Fruit fly (Drosophila melanogaster) whole organism, embryonic: Measurements from ENCODE around the gene CG4629.
A peak's percentile ranks its signal among the peaks of the same experiment; 100 is the strongest.

Experiments used
- Antp ChIP-seq: fragments of 200-800 bp; sonication (Bioruptor generic); optimal IDR thresholded peaks from 3 replicates; lab custom pipeline; 2016; ENCODE audit warnings: missing biosample characterization, missing genetic modification characterization
- Atf3 ChIP-seq: fragments of 200-800 bp; sonication (Bioruptor generic); optimal IDR thresholded peaks from 3 replicates; lab custom pipeline; 2016; ENCODE audit warnings: missing biosample characterization, missing genetic modification characterization
- CG10431 ChIP-seq: fragments of 200-800 bp; sonication (Bioruptor generic); optimal IDR thresholded peaks from 3 replicates; lab custom pipeline; 2018; ENCODE audit warnings: missing biosample characterization, mild to moderate bottlenecking, missing genetic modification characterization
- CG10462 ChIP-seq: fragments of 200-800 bp; sonication (Bioruptor generic); optimal IDR thresholded peaks from 2 replicates; lab custom pipeline; 2016; ENCODE audit warnings: missing biosample characterization, missing genetic modification characterization
- CG10959 ChIP-seq: fragments of 200-800 bp; sonication (Bioruptor generic); IDR thresholded peaks from 2 replicates; pipeline ENCODE4 v1.3.6; 2022; ENCODE audit warnings: missing biosample characterization, missing genetic modification characterization
- CG11398 ChIP-seq: fragments of 200-800 bp; sonication (Bioruptor generic); optimal IDR thresholded peaks from 2 replicates; lab custom pipeline; 2016; ENCODE audit warnings: missing biosample characterization, missing genetic modification characterization
- CG12155 ChIP-seq: fragments of 200-800 bp; sonication (Bioruptor generic); optimal IDR thresholded peaks from 3 replicates; lab custom pipeline; 2016; ENCODE audit warnings: missing biosample characterization, missing genetic modification characterization
- CG1233 ChIP-seq: fragments of 200-800 bp; sonication (Bioruptor generic); optimal IDR thresholded peaks from 4 replicates; lab custom pipeline; 2018; ENCODE audit warnings: missing biosample characterization, mild to moderate bottlenecking, missing genetic modification characterization
- CG18476 ChIP-seq: fragments of 200-800 bp; sonication (Bioruptor generic); optimal IDR thresholded peaks from 2 replicates; lab custom pipeline; 2016; ENCODE audit warnings: missing biosample characterization, mild to moderate bottlenecking, missing genetic modification characterization
- CG30431 ChIP-seq: fragments of 200-800 bp; sonication (Bioruptor generic); optimal IDR thresholded peaks from 2 replicates; lab custom pipeline; 2017; ENCODE audit warnings: missing biosample characterization, missing genetic modification characterization
- CG3065 ChIP-seq: fragments of 200-800 bp; sonication (Bioruptor generic); optimal IDR thresholded peaks from 2 replicates; lab custom pipeline; 2016; ENCODE audit warnings: missing biosample characterization, missing genetic modification characterization
- CG32767 ChIP-seq: fragments of 200-800 bp; sonication (Bioruptor generic); IDR thresholded peaks from 2 replicates; pipeline ENCODE4 v1.3.6; 2022; ENCODE audit warnings: missing biosample characterization, missing genetic modification characterization
- CG3847 ChIP-seq: fragments of 200-800 bp; sonication (Bioruptor generic); IDR thresholded peaks from 2 replicates; pipeline ENCODE4 v1.3.6; 2022; ENCODE audit warnings: missing biosample characterization, missing genetic modification characterization
- CG3995 ChIP-seq: fragments of 200-800 bp; sonication (Bioruptor generic); optimal IDR thresholded peaks from 3 replicates; lab custom pipeline; 2016; ENCODE audit warnings: missing biosample characterization, missing genetic modification characterization
- CG4282 ChIP-seq: fragments of 200-800 bp; sonication (Bioruptor generic); optimal IDR thresholded peaks from 2 replicates; lab custom pipeline; 2016; ENCODE audit warnings: missing biosample characterization, missing genetic modification characterization
- CG4820 ChIP-seq: fragments of 200-800 bp; sonication (Bioruptor generic); optimal IDR thresholded peaks from 3 replicates; lab custom pipeline; 2016; ENCODE audit warnings: missing biosample characterization, missing genetic modification characterization
- CG5245 ChIP-seq: fragments of 200-800 bp; sonication (Bioruptor generic); optimal IDR thresholded peaks from 3 replicates; lab custom pipeline; 2016; ENCODE audit warnings: missing biosample characterization, missing genetic modification characterization
- CG7963 ChIP-seq: fragments of 200-800 bp; sonication (Bioruptor generic); IDR thresholded peaks from 3 replicates; pipeline ENCODE4 v1.3.6; 2022; ENCODE audit warnings: missing biosample characterization, missing genetic modification characterization; ENCODE audit not compliant: partially characterized antibody
- CG8478 ChIP-seq: fragments of >200 bp; optimal IDR thresholded peaks from 2 replicates; lab custom pipeline; 2018
- Camta ChIP-seq: fragments of 200-800 bp; sonication (Bioruptor generic); optimal IDR thresholded peaks from 2 replicates; lab custom pipeline; 2016; ENCODE audit warnings: missing biosample characterization, missing genetic modification characterization
- Chrac-16 ChIP-seq: fragments of 200-800 bp; sonication (Bioruptor generic); optimal IDR thresholded peaks from 3 replicates; lab custom pipeline; 2016; ENCODE audit warnings: missing biosample characterization, missing genetic modification characterization
- CoRest ChIP-seq: fragments of 200-800 bp; sonication (Bioruptor generic); optimal IDR thresholded peaks from 3 replicates; lab custom pipeline; 2018; ENCODE audit warnings: missing biosample characterization, mild to moderate bottlenecking, missing genetic modification characterization, moderate library complexity
- Hsf ChIP-seq: fragments of 200-800 bp; sonication (Bioruptor generic); optimal IDR thresholded peaks from 3 replicates; lab custom pipeline; 2016; ENCODE audit warnings: missing biosample characterization, missing genetic modification characterization
- Lhr ChIP-seq: fragments of 200-800 bp; sonication (Bioruptor generic); optimal IDR thresholded peaks from 3 replicates; lab custom pipeline; 2017; ENCODE audit warnings: mild to moderate bottlenecking, missing biosample characterization, missing genetic modification reagents, missing genetic modification characterization
- Myb ChIP-seq: fragments of 200-800 bp; sonication (Bioruptor generic); optimal IDR thresholded peaks from 2 replicates; lab custom pipeline; 2016; ENCODE audit warnings: missing biosample characterization, missing genetic modification characterization
- NC2β ChIP-seq: fragments of 200-800 bp; sonication (Bioruptor generic); optimal IDR thresholded peaks from 2 replicates; lab custom pipeline; 2016; ENCODE audit warnings: missing biosample characterization, missing genetic modification characterization
- Rx ChIP-seq: fragments of 200-800 bp; sonication (Bioruptor generic); IDR thresholded peaks from 2 replicates; pipeline ENCODE4 v1.3.6; 2022; ENCODE audit warnings: missing biosample characterization, missing genetic modification characterization
- Sox102F ChIP-seq: fragments of 200-800 bp; sonication (Bioruptor generic); optimal IDR thresholded peaks from 2 replicates; lab custom pipeline; 2018; ENCODE audit warnings: missing biosample characterization, mild to moderate bottlenecking, missing genetic modification characterization, moderate library complexity
- crc ChIP-seq: fragments of 200-800 bp; sonication (Bioruptor generic); optimal IDR thresholded peaks from 2 replicates; lab custom pipeline; 2016; ENCODE audit warnings: missing biosample characterization, missing genetic modification characterization
- da ChIP-seq: fragments of 200-800 bp; sonication (Bioruptor generic); optimal IDR thresholded peaks from 2 replicates; lab custom pipeline; 2016; ENCODE audit warnings: missing biosample characterization, missing genetic modification characterization
- dpn ChIP-seq, 2 experiments: fragments of 200-800 bp; sonication (Bioruptor generic); optimal IDR thresholded peaks; 3 replicates each; lab custom pipeline; 2016; ENCODE audit warnings: missing biosample characterization in 2 of 2, missing genetic modification characterization in 2 of 2
- fd102C ChIP-seq: fragments of 200-800 bp; sonication (Bioruptor generic); optimal IDR thresholded peaks from 2 replicates; lab custom pipeline; 2018; ENCODE audit warnings: missing biosample characterization, mild to moderate bottlenecking, missing genetic modification characterization, moderate library complexity
- fd96Cb ChIP-seq: fragments of 200-800 bp; sonication (Bioruptor generic); optimal IDR thresholded peaks from 2 replicates; lab custom pipeline; 2018; ENCODE audit warnings: missing biosample characterization, mild to moderate bottlenecking, missing genetic modification characterization, moderate library complexity
- ftz-f1 ChIP-seq: fragments of 200-800 bp; sonication (Bioruptor generic); optimal IDR thresholded peaks from 2 replicates; lab custom pipeline; 2016; ENCODE audit warnings: missing biosample characterization, missing genetic modification characterization
- gcm2 ChIP-seq: fragments of 200-800 bp; sonication (Bioruptor generic); optimal IDR thresholded peaks from 2 replicates; lab custom pipeline; 2016; ENCODE audit warnings: missing biosample characterization, missing genetic modification characterization
- gfzf ChIP-seq: fragments of 200-800 bp; sonication (Bioruptor generic); optimal IDR thresholded peaks from 2 replicates; lab custom pipeline; 2016; ENCODE audit warnings: missing biosample characterization, mild to moderate bottlenecking, missing genetic modification characterization, moderate library complexity
- grn ChIP-seq: fragments of 200-800 bp; sonication (Bioruptor generic); optimal IDR thresholded peaks from 3 replicates; lab custom pipeline; 2017; ENCODE audit warnings: missing biosample characterization, missing genetic modification characterization
- gro ChIP-seq: fragments of 200-800 bp; sonication (Bioruptor generic); optimal IDR thresholded peaks from 2 replicates; lab custom pipeline; 2016; ENCODE audit warnings: missing biosample characterization, missing genetic modification characterization
- h ChIP-seq: fragments of >200 bp; optimal IDR thresholded peaks from 2 replicates; lab custom pipeline; 2017
- hbn ChIP-seq: fragments of 200-800 bp; sonication (Bioruptor generic); IDR thresholded peaks from 2 replicates; pipeline ENCODE4 v1.3.6; 2022; ENCODE audit warnings: missing biosample characterization, missing genetic modification characterization; ENCODE audit not compliant: partially characterized antibody
- jing ChIP-seq: fragments of 200-800 bp; sonication (Bioruptor generic); optimal IDR thresholded peaks from 2 replicates; lab custom pipeline; 2018; ENCODE audit warnings: missing biosample characterization, mild to moderate bottlenecking, missing genetic modification characterization
- rib ChIP-seq: fragments of 200-800 bp; sonication (Bioruptor generic); IDR thresholded peaks from 2 replicates; pipeline ENCODE4 v1.3.6; 2022; ENCODE audit warnings: missing biosample characterization, missing genetic modification characterization
- ro ChIP-seq: fragments of 200-800 bp; sonication (Bioruptor generic); IDR thresholded peaks from 2 replicates; pipeline ENCODE4 v1.3.6; 2022; ENCODE audit warnings: missing biosample characterization, missing genetic modification characterization
- sd ChIP-seq: fragments of 200-800 bp; sonication (Bioruptor generic); optimal IDR thresholded peaks from 3 replicates; lab custom pipeline; 2018; ENCODE audit warnings: missing biosample characterization, mild to moderate bottlenecking, missing genetic modification characterization, moderate library complexity
- sens-2 ChIP-seq: fragments of 200-800 bp; sonication (Bioruptor generic); IDR thresholded peaks from 2 replicates; pipeline ENCODE4 v1.3.6; 2022; ENCODE audit warnings: missing biosample characterization, missing genetic modification characterization
- slp2 ChIP-seq: fragments of 200-800 bp; sonication (Bioruptor generic); optimal IDR thresholded peaks from 2 replicates; lab custom pipeline; 2016; ENCODE audit warnings: missing biosample characterization, missing genetic modification characterization
- sob ChIP-seq: fragments of 200-800 bp; sonication (Bioruptor generic); IDR thresholded peaks from 2 replicates; pipeline ENCODE4 v1.3.6; 2022; ENCODE audit warnings: missing biosample characterization, missing genetic modification characterization
- sqz ChIP-seq: fragments of 200-800 bp; sonication (Bioruptor generic); optimal IDR thresholded peaks from 3 replicates; lab custom pipeline; 2018; ENCODE audit warnings: missing biosample characterization, mild to moderate bottlenecking, missing genetic modification characterization
- tup ChIP-seq: fragments of 200-800 bp; sonication (Bioruptor generic); optimal IDR thresholded peaks from 2 replicates; lab custom pipeline; 2016; ENCODE audit warnings: missing biosample characterization, mild to moderate bottlenecking, missing genetic modification characterization, moderate library complexity
- vfl ChIP-seq: fragments of 200-800 bp; sonication (Bioruptor generic); optimal IDR thresholded peaks from 2 replicates; lab custom pipeline; 2016; ENCODE audit warnings: missing biosample characterization, missing genetic modification characterization
- vnd ChIP-seq: fragments of 200-800 bp; sonication (Bioruptor generic); IDR thresholded peaks from 3 replicates; pipeline ENCODE4 v1.3.6; 2022; ENCODE audit warnings: missing biosample characterization, missing genetic modification characterization; ENCODE audit not compliant: partially characterized antibody
- wek ChIP-seq: fragments of 200-800 bp; sonication (Bioruptor generic); optimal IDR thresholded peaks from 3 replicates; lab custom pipeline; 2018; ENCODE audit warnings: missing biosample characterization, mild to moderate bottlenecking, missing genetic modification characterization, moderate library complexity
- yki ChIP-seq: fragments of >200 bp; optimal IDR thresholded peaks from 3 replicates; lab custom pipeline; 2018

The CG4629 gene

DNA sequence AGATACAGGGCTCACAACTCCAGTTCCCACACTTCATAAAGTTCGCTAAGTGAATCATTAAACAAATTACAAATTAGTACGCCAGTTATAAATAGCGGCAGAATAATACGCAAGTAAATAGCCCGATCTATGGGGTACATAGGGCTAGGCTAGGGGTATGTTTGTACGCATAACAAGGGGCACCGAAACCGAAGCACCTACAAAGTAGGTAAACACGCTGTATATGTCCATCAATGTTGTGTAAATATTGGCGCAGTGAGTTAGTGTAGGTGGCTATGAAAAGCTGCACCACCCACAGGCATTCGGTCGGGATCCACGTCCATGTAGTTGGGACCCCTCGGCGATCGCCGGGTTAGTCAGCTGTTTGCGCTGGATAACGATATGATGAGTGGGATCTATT, 30.1 kb downstream of the CG4629 start (continued):
- TF ChIP-seq Hsf (GFP tag; lab: Kevin White, UChicago) (peak; percentile 81), sens-2 (GFP tag; lab: Robert Waterston, UW) (peak; percentile 87), dpn (GFP tag; optimal IDR thresholded peaks at IDR 0.05; lab: Kevin White, UChicago) (peak; percentile 81 to 93), hbn (GFP tag; lab: Robert Waterston, UW) (no peak), h (no peak), Chrac-16 (GFP tag; lab: Kevin White, UChicago) (peak; percentile 30), CG1233 (GFP tag; lab: Kevin White, UChicago) (peak; percentile 97), sqz (peak; percentile 91), ro (peak; percentile 59), CG3847 (peak; percentile 75), fd102C (peak; percentile 85), crc (peak; percentile 91), Camta (GFP tag; lab: Kevin White, UChicago) (peak; percentile 96), Antp (GFP tag; lab: Kevin White, UChicago) (peak; percentile 90), da (GFP tag; lab: Kevin White, UChicago) (peak; percentile 89), CG10959 (peak; percentile 81), vnd (GFP tag; lab: Robert Waterston, UW) (no peak), CG5245 (GFP tag; lab: Kevin White, UChicago) (peak; percentile 88), CG18476 (GFP tag; lab: Kevin White, UChicago) (peak; percentile 87), CG3995 (GFP tag; lab: Kevin White, UChicago) (peak; percentile 58), gfzf (GFP tag; lab: Kevin White, UChicago) (peak; percentile 22), Atf3 (peak; percentile 90), CG10431 (GFP tag; lab: Kevin White, UChicago) (peak; percentile 96), Lhr (GFP tag; lab: Kevin White, UChicago) (peak; percentile 96), Myb (peak; percentile 70), NC2β (GFP tag; lab: Kevin White, UChicago) (peak; percentile 95), CG12155 (peak; percentile 80), yki (no peak), rib (peak; percentile 91), CG3065 (GFP tag; lab: Kevin White, UChicago) (peak; percentile 93), jing (GFP tag; lab: Kevin White, UChicago) (peak; percentile 79), CG10462 (peak; percentile 90), vfl (GFP tag; lab: Kevin White, UChicago) (peak; percentile 62), CG8478 (lab: Kevin White, UChicago) (no peak), CG30431 (GFP tag; lab: Kevin White, UChicago) (peak; percentile 82), gcm2 (GFP tag; lab: Kevin White, UChicago) (peak; percentile 91), sd (tag; lab: Kevin White, UChicago) (peak; percentile 72), grn (peak; percentile 90), CG4282 (GFP tag; lab: Kevin White, UChicago) (peak; percentile 89), sob (GFP tag; lab: Robert Waterston, UW) (peak; percentile 94), gro (GFP tag; lab: Kevin White, UChicago) (peak; percentile 88), tup (GFP tag; lab: Kevin White, UChicago) (peak; percentile 96), CoRest (tag; lab: Kevin White, UChicago) (peak; percentile 87), ftz-f1 (GFP tag; lab: Kevin White, UChicago) (peak; percentile 45), Sox102F (GFP tag; lab: Kevin White, UChicago) (peak; percentile 92), wek (GFP tag; lab: Kevin White, UChicago) (peak; percentile 97), slp2 (GFP tag; lab: Kevin White, UChicago) (peak; percentile 85), CG11398 (peak; percentile 97), Rx (peak; percentile 79), CG32767 (peak; percentile 79), CG7963 (GFP tag; lab: Robert Waterston, UW) (no peak), CG4820 (GFP tag; lab: Kevin White, UChicago) (peak; percentile 84), fd96Cb (tag; lab: Kevin White, UChicago) (peak; percentile 78)
